Fruit fly (Drosophila melanogaster) whole organism, pupa: ENCODE data around the gene Rcd7.

ENCODE experiments used
- CG12605 ChIP-seq: fragments of 200-800 bp; sonication (Bioruptor generic); IDR thresholded peaks from 2 replicates; pipeline ENCODE4 v1.3.6; 2022; ENCODE audit warnings: missing biosample characterization, missing genetic modification characterization
- CG15710 ChIP-seq: fragments of 200-800 bp; sonication (Bioruptor generic); optimal IDR thresholded peaks from 2 replicates; lab custom pipeline; 2018; ENCODE audit warnings: missing biosample characterization, mild to moderate bottlenecking, missing genetic modification characterization, moderate library complexity
- CG8301 ChIP-seq: fragments of 200-800 bp; sonication (Bioruptor generic); optimal IDR thresholded peaks from 2 replicates; lab custom pipeline; 2018; ENCODE audit warnings: missing biosample characterization, mild to moderate bottlenecking, missing genetic modification characterization
- CG9948 ChIP-seq: fragments of 200-800 bp; sonication (Bioruptor generic); optimal IDR thresholded peaks from 2 replicates; lab custom pipeline; 2018; ENCODE audit warnings: missing biosample characterization, mild to moderate bottlenecking, missing genetic modification characterization, moderate library complexity
- D1 ChIP-seq: fragments of 200-800 bp; sonication (Bioruptor generic); optimal IDR thresholded peaks from 2 replicates; lab custom pipeline; 2018; ENCODE audit warnings: missing biosample characterization, mild to moderate bottlenecking, missing genetic modification characterization, moderate library complexity
- EcR ChIP-seq: fragments of 200-800 bp; sonication (Bioruptor generic); optimal IDR thresholded peaks from 3 replicates; lab custom pipeline; 2019; ENCODE audit warnings: missing biosample characterization, missing genetic modification characterization, mild to moderate bottlenecking, moderate library complexity, missing genetic modification reagents
- Pif1B ChIP-seq: fragments of 200-800 bp; sonication (Bioruptor generic); optimal IDR thresholded peaks from 3 replicates; lab custom pipeline; 2016; ENCODE audit warnings: missing biosample characterization, missing genetic modification characterization
- Snoo ChIP-seq: fragments of 200-800 bp; sonication (Bioruptor generic); optimal IDR thresholded peaks from 3 replicates; lab custom pipeline; 2017; ENCODE audit warnings: missing biosample characterization, mild to moderate bottlenecking, missing genetic modification characterization, inconsistent platforms
- gl ChIP-seq: fragments of 200-800 bp; sonication (Bioruptor generic); optimal IDR thresholded peaks from 2 replicates; lab custom pipeline; 2018; ENCODE audit warnings: missing biosample characterization, mild to moderate bottlenecking, missing genetic modification characterization
- rn ChIP-seq: fragments of 200-800 bp; sonication (Bioruptor generic); IDR thresholded peaks from 2 replicates; pipeline ENCODE4 v1.3.6; 2022; ENCODE audit warnings: missing biosample characterization, missing genetic modification characterization

- TF ChIP-seq CG15710 (tag; lab: Kevin White, UChicago) (no peak), D1 (tag; lab: Kevin White, UChicago) (no peak), Pif1B (GFP tag; lab: Kevin White, UChicago) (no peak), EcR (GFP tag; lab: Kevin White, UChicago) (peak; percentile 67), CG8301 (tag; lab: Kevin White, UChicago) (no peak), gl (tag; lab: Kevin White, UChicago) (no peak), rn (GFP tag; lab: Robert Waterston, UW) (no peak; the same call in 1 of the 2 replicates), CG12605 (GFP tag; lab: Robert Waterston, UW) (no peak), Snoo (tag; lab: Kevin White, UChicago) (no peak), CG9948 (no peak)
Observed at dm6 chr3L:19560005-19560694, 15.2 kb downstream of the Rcd7 start.
